Worm (Caenorhabditis elegans) whole organism, L4 larva: ENCODE data around the gene Y43C5B.3.
A peak's percentile ranks its signal among the peaks of the same experiment; 100 is the strongest.

Experiments used
- T20F7.1 ChIP-seq: fragments of 200-800 bp; sonication (Bioruptor generic); optimal IDR thresholded peaks from 2 replicates; lab custom pipeline; 2018; ENCODE audit warnings: mild to moderate bottlenecking, missing genetic modification characterization, missing compliant biosample characterization
- Y105C5A.15 ChIP-seq: fragments of 200-800 bp; sonication (Bioruptor generic); IDR thresholded peaks from 2 replicates; pipeline ENCODE4 v1.3.6; 2022; ENCODE audit warnings: missing genetic modification characterization, missing compliant biosample characterization
- Y75B8A.6 ChIP-seq: fragments of 200-800 bp; sonication (Bioruptor generic); IDR thresholded peaks from 2 replicates; pipeline ENCODE4 v1.3.6; 2022; ENCODE audit warnings: missing genetic modification reagents, missing genetic modification characterization, missing compliant biosample characterization
- aha-1 ChIP-seq: fragments of 150-350 bp; peaks from one replicate; lab custom pipeline; 2014; ENCODE audit warnings: missing biosample characterization, missing genetic modification characterization
- ceh-32 ChIP-seq: sonication (generic microtip); optimal IDR thresholded peaks from 2 replicates; lab custom pipeline; 2016; ENCODE audit warnings: mild to moderate bottlenecking, missing genetic modification characterization, missing compliant biosample characterization; ENCODE audit not compliant: poor library complexity
- ceh-44 ChIP-seq: fragments of 200-800 bp; sonication (Bioruptor generic); IDR thresholded peaks from 2 replicates; pipeline ENCODE4 v1.3.6; 2022; ENCODE audit warnings: missing genetic modification reagents, missing genetic modification characterization, missing compliant biosample characterization
- ceh-62 ChIP-seq: sonication (generic microtip); optimal IDR thresholded peaks from 2 replicates; lab custom pipeline; 2017; ENCODE audit warnings: missing biosample characterization, missing genetic modification characterization
- cey-2 ChIP-seq: sonication (generic microtip); optimal IDR thresholded peaks from 3 replicates; lab custom pipeline; 2017; ENCODE audit warnings: missing genetic modification characterization, mild to moderate bottlenecking, missing compliant biosample characterization, antibody characterized with exemption, borderline replicate concordance; ENCODE audit not compliant: insufficient read depth
- ctbp-1 ChIP-seq: fragments of 200-800 bp; sonication (Bioruptor generic); IDR thresholded peaks from 2 replicates; pipeline ENCODE4 v1.3.6; 2022; ENCODE audit warnings: missing genetic modification reagents, missing genetic modification characterization, missing compliant biosample characterization
- daf-12 ChIP-seq: fragments of 150-350 bp; optimal IDR thresholded peaks from 2 replicates; lab custom pipeline; 2014; ENCODE audit warnings: missing biosample characterization, missing genetic modification reagents, missing genetic modification characterization
- dmd-6 ChIP-seq: fragments of 200-800 bp; sonication (Bioruptor generic); IDR thresholded peaks from 2 replicates; pipeline ENCODE4 v1.3.6; 2022; ENCODE audit warnings: missing genetic modification reagents, missing genetic modification characterization, missing compliant biosample characterization
- dmd-8 ChIP-seq: fragments of 200-800 bp; sonication (Bioruptor generic); IDR thresholded peaks from 2 replicates; pipeline ENCODE4 v1.3.6; 2022; ENCODE audit warnings: missing genetic modification characterization, missing compliant biosample characterization
- dmd-9 ChIP-seq: fragments of 200-800 bp; sonication (Bioruptor generic); IDR thresholded peaks from 2 replicates; pipeline ENCODE4 v1.3.6; 2022; ENCODE audit warnings: missing genetic modification reagents, missing genetic modification characterization, missing compliant biosample characterization
- dpl-1 ChIP-seq: fragments of 150-350 bp; optimal IDR thresholded peaks from 2 replicates; lab custom pipeline; 2014; ENCODE audit warnings: missing biosample characterization, missing genetic modification reagents, missing genetic modification characterization
- dve-1 ChIP-seq: sonication (generic microtip); optimal IDR thresholded peaks from 2 replicates; lab custom pipeline; 2017; ENCODE audit warnings: antibody characterized with exemption, mild to moderate bottlenecking, missing genetic modification characterization, missing compliant biosample characterization; ENCODE audit not compliant: insufficient read depth
- egl-43 ChIP-seq: fragments of 200-800 bp; sonication (Bioruptor generic); IDR thresholded peaks from 2 replicates; pipeline ENCODE4 v1.3.6; 2022; ENCODE audit warnings: missing genetic modification reagents, missing genetic modification characterization, missing compliant biosample characterization
- jun-1 ChIP-seq: fragments of 150-350 bp; optimal IDR thresholded peaks from 2 replicates; lab custom pipeline; 2014; ENCODE audit warnings: missing biosample characterization, missing genetic modification reagents, missing genetic modification characterization
- lim-7 ChIP-seq: fragments of 200-800 bp; sonication (Bioruptor generic); IDR thresholded peaks from 2 replicates; pipeline ENCODE4 v1.3.6; 2022; ENCODE audit warnings: missing genetic modification characterization, missing compliant biosample characterization
- lin-1 ChIP-seq: fragments of 200-800 bp; sonication (Bioruptor generic); IDR thresholded peaks from 2 replicates; pipeline ENCODE4 v1.3.6; 2022; ENCODE audit warnings: missing genetic modification reagents, missing genetic modification characterization, missing compliant biosample characterization
- lin-38 ChIP-seq: fragments of 200-800 bp; sonication (Bioruptor generic); IDR thresholded peaks from 2 replicates; pipeline ENCODE4 v1.3.6; 2022; ENCODE audit warnings: missing genetic modification reagents, missing genetic modification characterization, missing compliant biosample characterization
- lir-3 ChIP-seq: sonication (generic microtip); optimal IDR thresholded peaks from 2 replicates; lab custom pipeline; 2016; ENCODE audit warnings: mild to moderate bottlenecking, missing genetic modification characterization, missing compliant biosample characterization
- lsy-2 ChIP-seq, 2 experiments: fragments of 150-350 bp in 1 of 2; sonication (generic microtip) in 1 of 2; optimal IDR thresholded peaks; 2 replicates each; lab custom pipeline; 2014 to 2017; ENCODE audit warnings: missing biosample characterization in 2 of 2, missing genetic modification characterization in 2 of 2
- mdl-1 ChIP-seq, 2 experiments: fragments of 150-350 bp in 1 of 2; sonication (generic microtip) in 1 of 2; optimal IDR thresholded peaks; 2 replicates each; lab custom pipeline; 2014 to 2017; ENCODE audit warnings: missing biosample characterization in 2 of 2, missing genetic modification characterization in 2 of 2
- mep-1 ChIP-seq: fragments of 150-350 bp; sonication (generic microtip); optimal IDR thresholded peaks from 3 replicates; lab custom pipeline; 2014; ENCODE audit warnings: missing biosample characterization, missing genetic modification characterization
- mes-2 ChIP-seq: sonication (generic microtip); optimal IDR thresholded peaks from 2 replicates; lab custom pipeline; 2016; ENCODE audit warnings: missing genotype, mild to moderate bottlenecking, missing genetic modification characterization, missing compliant biosample characterization; ENCODE audit not compliant: poor library complexity, severe bottlenecking
- mxl-2 ChIP-seq: fragments of 200-800 bp; sonication (Bioruptor generic); conservative IDR thresholded peaks from 2 replicates; pipeline ENCODE4 v1.3.6; 2022; ENCODE audit warnings: missing genetic modification reagents, missing genetic modification characterization, missing compliant biosample characterization
- nhr-11 ChIP-seq: fragments of 150-350 bp; optimal IDR thresholded peaks from 2 replicates; lab custom pipeline; 2014; ENCODE audit warnings: missing biosample characterization, missing genetic modification characterization
- nhr-28 ChIP-seq: fragments of 150-350 bp; optimal IDR thresholded peaks from 2 replicates; lab custom pipeline; 2014; ENCODE audit warnings: missing biosample characterization, missing genetic modification characterization
- nhr-41 ChIP-seq: fragments of 200-800 bp; sonication (Bioruptor generic); IDR thresholded peaks from 2 replicates; pipeline ENCODE4 v1.3.6; 2022; ENCODE audit warnings: missing genetic modification reagents, missing genetic modification characterization, missing compliant biosample characterization
- nhr-77 ChIP-seq: fragments of 150-350 bp; optimal IDR thresholded peaks from 2 replicates; lab custom pipeline; 2014; ENCODE audit warnings: missing biosample characterization, missing genetic modification characterization
- php-3 ChIP-seq: fragments of 200-800 bp; sonication (Bioruptor generic); IDR thresholded peaks from 2 replicates; pipeline ENCODE4 v1.3.6; 2022; ENCODE audit warnings: missing genetic modification reagents, missing genetic modification characterization, missing compliant biosample characterization
- set-16 ChIP-seq: fragments of 200-800 bp; sonication (Bioruptor generic); IDR thresholded peaks from 2 replicates; pipeline ENCODE4 v1.3.6; 2022; ENCODE audit warnings: missing genetic modification reagents, missing genetic modification characterization, missing compliant biosample characterization
- snpc-1.2 ChIP-seq: fragments of 200-800 bp; sonication (Bioruptor generic); IDR thresholded peaks from 2 replicates; pipeline ENCODE4 v1.3.6; 2022; ENCODE audit warnings: missing genetic modification reagents, missing genetic modification characterization, missing compliant biosample characterization
- tra-1 ChIP-seq: fragments of 200-800 bp; sonication (Bioruptor generic); IDR thresholded peaks from 2 replicates; pipeline ENCODE4 v1.3.6; 2022; ENCODE audit warnings: missing genetic modification reagents, missing genetic modification characterization, missing compliant biosample characterization
- unc-39 ChIP-seq: sonication (generic microtip); optimal IDR thresholded peaks from 2 replicates; lab custom pipeline; 2017; ENCODE audit warnings: missing biosample characterization, missing genetic modification characterization
- vab-7 ChIP-seq: fragments of 200-800 bp; sonication (Bioruptor generic); IDR thresholded peaks from 2 replicates; pipeline ENCODE4 v1.3.6; 2022; ENCODE audit warnings: missing genetic modification reagents, missing genetic modification characterization, missing compliant biosample characterization
- zip-2 ChIP-seq: fragments of 150-350 bp; optimal IDR thresholded peaks from 2 replicates; lab custom pipeline; 2014; ENCODE audit warnings: missing biosample characterization, missing genetic modification characterization

Y43C5B.3 gene

DNA sequence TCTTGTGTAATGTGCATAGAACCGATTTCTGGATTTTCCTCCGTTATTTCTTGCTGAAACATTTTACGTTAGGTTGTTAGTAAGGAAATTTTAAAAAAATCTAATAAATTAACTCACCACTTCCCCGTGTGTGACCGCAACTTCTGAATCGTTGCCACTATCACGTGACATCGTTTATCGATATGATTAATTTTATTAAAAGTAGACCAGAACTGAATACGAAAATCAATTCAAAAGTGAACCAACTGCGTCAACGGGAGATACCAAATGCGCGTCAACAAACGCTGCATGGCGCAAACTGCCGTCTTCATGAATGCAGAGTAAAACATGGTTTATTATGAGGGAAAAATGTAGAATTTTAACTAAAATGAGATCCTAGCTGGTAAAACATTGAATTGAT lies 15.6 kb downstream of the Y43C5B.3 start, which contains the start of gene sir-2.1 (continued):
- TF ChIP-seq dmd-6 (GFP tag; lab: Robert Waterston, UW) = no peak
- TF ChIP-seq lin-38 = peak; percentile 53
- no peak for TF ChIP-seq lin-1 (GFP tag; lab: Robert Waterston, UW)
- no peak for TF ChIP-seq nhr-11
- no peak for TF ChIP-seq ceh-32 (tag; lab: Kevin White, UChicago)
- TF ChIP-seq dmd-9 (GFP tag; lab: Robert Waterston, UW) = no peak
- no peak for TF ChIP-seq Y105C5A.15 (GFP tag; lab: Robert Waterston, UW)
- TF ChIP-seq T20F7.1 (GFP tag; lab: Kevin White, UChicago) = peak; percentile 65
- TF ChIP-seq ceh-44 (GFP tag; lab: Robert Waterston, UW) = no peak
- TF ChIP-seq egl-43 (GFP tag; lab: Robert Waterston, UW) = no peak
- TF ChIP-seq jun-1 (tag; lab: Kevin White, UChicago) = peak; percentile 21
- TF ChIP-seq nhr-41 = no peak
- peak; percentile 58 for TF ChIP-seq dve-1 (tag; lab: Kevin White, UChicago)
- TF ChIP-seq set-16 = no peak
- TF ChIP-seq cey-2 (tag; lab: Kevin White, UChicago) = no peak
- no peak for TF ChIP-seq aha-1 (tag; lab: Kevin White, UChicago)
- no peak for TF ChIP-seq vab-7 (GFP tag; lab: Robert Waterston, UW)
- TF ChIP-seq mxl-2 (GFP tag; lab: Robert Waterston, UW) = no peak
- TF ChIP-seq nhr-28 (tag; lab: Kevin White, UChicago) = no peak
- TF ChIP-seq ceh-62 (tag; lab: Kevin White, UChicago) = no peak
- no peak for TF ChIP-seq dmd-8 (GFP tag; lab: Robert Waterston, UW)
- no peak for TF ChIP-seq unc-39 (tag; lab: Kevin White, UChicago)
- no peak for TF ChIP-seq nhr-77 (tag; lab: Kevin White, UChicago)
- TF ChIP-seq lsy-2 (tag; optimal IDR thresholded peaks at IDR 0.05; lab: Kevin White, UChicago) = peak in 1 of 2 experiments; percentile 69
- TF ChIP-seq lim-7 (GFP tag; lab: Robert Waterston, UW) = no peak
- TF ChIP-seq snpc-1.2 (GFP tag; lab: Robert Waterston, UW) = no peak
- no peak for TF ChIP-seq tra-1 (GFP tag; lab: Robert Waterston, UW)
- TF ChIP-seq Y75B8A.6 (GFP tag; lab: Robert Waterston, UW) = no peak
- no peak for TF ChIP-seq daf-12 (tag; lab: Kevin White, UChicago)
- TF ChIP-seq php-3 (GFP tag; lab: Robert Waterston, UW) = no peak
- no peak for TF ChIP-seq zip-2 (tag; lab: Kevin White, UChicago)

DNA sequence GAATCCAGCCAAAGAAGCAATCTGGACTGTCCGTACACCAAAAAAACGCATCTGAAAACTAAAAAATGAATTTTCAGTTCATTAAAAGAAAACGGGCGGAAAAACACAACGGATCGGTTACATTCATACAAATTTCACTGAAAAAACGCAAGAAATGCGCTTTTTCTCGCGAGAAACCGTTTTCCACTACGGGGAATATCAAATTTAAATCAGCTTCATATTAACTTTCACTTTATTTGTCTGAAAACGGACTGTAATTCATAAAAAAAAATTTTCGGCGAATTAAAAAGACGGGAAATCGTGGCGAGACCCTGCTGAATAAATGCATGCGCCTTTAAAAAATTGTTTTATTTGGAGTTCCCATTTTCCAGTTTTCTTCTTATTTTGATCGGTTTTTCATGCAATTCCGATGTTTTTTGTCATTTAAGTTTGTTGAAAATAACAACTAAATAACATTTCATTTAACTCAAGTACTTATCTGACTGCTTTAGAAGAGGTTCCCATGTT lies 17.4 kb downstream of the Y43C5B.3 start, which contains the start of gene pges-2:
pges-2 (minus strand) TSS at position 51 of the 507 bp plus-strand sequence.
- TF ChIP-seq Y75B8A.6 (GFP tag; lab: Robert Waterston, UW) (no peak), php-3 (GFP tag; lab: Robert Waterston, UW) (no peak), mes-2 (tag; lab: Kevin White, UChicago) (peak; percentile 22), dpl-1 (GFP tag; lab: Kevin White, UChicago) (peak; percentile 47), lsy-2 (tag; optimal IDR thresholded peaks at IDR 0.05; lab: Kevin White, UChicago) (peak in 1 of 2 experiments; percentile 58), aha-1 (tag; lab: Kevin White, UChicago) (no peak), mep-1 (tag; lab: Kevin White, UChicago) (peak; percentile 22), dve-1 (tag; lab: Kevin White, UChicago) (peak; percentile 19)

DNA sequence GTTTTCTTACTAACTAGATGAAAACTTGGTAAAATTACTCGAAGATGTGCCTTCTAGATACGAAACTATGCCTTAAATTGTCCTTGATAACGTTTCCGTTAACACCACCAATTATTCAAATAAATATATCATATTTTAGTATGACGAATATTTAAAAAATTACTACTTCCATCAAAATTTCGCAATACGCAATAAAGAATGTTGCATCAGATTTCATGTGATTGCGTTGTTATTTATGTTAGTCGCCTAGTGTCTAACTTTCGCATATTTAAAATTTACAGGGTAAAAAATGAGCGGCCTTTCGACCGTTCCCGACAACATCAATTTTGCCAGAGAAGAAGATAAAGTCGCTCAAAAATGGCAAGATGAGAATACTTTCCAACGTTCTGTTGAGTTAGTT lies 17.9 kb downstream of the Y43C5B.3 start, which contains the start of gene iars-1:
iars-1 (plus strand) TSS at position 276 of the 400 bp plus-strand sequence.
- TF ChIP-seq lir-3 (tag; lab: Kevin White, UChicago) = no peak
- TF ChIP-seq mdl-1 (tag; optimal IDR thresholded peaks at IDR 0.05; lab: Kevin White, UChicago) = no peak
- no peak for TF ChIP-seq ctbp-1 (GFP tag; lab: Robert Waterston, UW)
